Fruit fly (Drosophila melanogaster): Measurements from ENCODE around the gene fng.

The fng gene

DNA sequence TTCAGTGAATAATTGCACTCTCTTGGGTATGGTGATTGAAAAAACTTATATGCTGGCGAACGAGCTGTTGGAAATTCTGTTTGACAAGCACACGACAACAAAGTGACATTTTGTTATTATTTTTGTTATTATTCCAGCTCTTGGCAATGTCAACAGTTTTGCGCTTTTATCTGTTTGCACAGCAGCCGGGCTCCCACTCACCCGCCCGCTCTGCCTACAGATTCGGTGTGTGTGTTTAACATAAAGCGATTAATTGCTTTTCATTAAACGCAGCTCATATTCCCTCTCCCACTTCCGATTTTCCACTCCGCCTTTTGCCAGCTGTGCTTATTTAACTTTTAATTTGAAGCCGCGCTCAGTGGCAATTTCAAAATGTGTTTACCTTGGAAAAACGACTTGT is 48.3 kb downstream of the fng start (continued):
- no peak for TF ChIP-seq CG18764 (GFP tag; optimal IDR thresholded peaks at IDR 0.05)
- TF ChIP-seq CG8290 (GFP tag; optimal IDR thresholded peaks at IDR 0.05), result no peak
- peak in 1 of 2 experiments; percentile 31 for TF ChIP-seq CG8290 (tag; optimal IDR thresholded peaks at IDR 0.05)
- no peak for TF ChIP-seq az2 (GFP tag; optimal IDR thresholded peaks at IDR 0.05)
- no peak for TF ChIP-seq CG3726 (GFP tag; IDR thresholded peaks at IDR 0.05)
- no peak for TF ChIP-seq CG17912 (GFP tag; optimal IDR thresholded peaks at IDR 0.05)
- TF ChIP-seq MESR4 (GFP tag; optimal IDR thresholded peaks at IDR 0.05), result no peak
- no peak for TF ChIP-seq Doc2 (GFP tag; IDR thresholded peaks at IDR 0.05)
- TF ChIP-seq fd96Cb (tag; optimal IDR thresholded peaks at IDR 0.05), result no peak
- peak; percentile 39 for TF ChIP-seq Hmr (GFP tag; optimal IDR thresholded peaks at IDR 0.05)
- no peak for TF ChIP-seq Hr39 (optimal IDR thresholded peaks at IDR 0.05)
- no peak for TF ChIP-seq sr (GFP tag; IDR thresholded peaks at IDR 0.05)
- TF ChIP-seq zfh1 (GFP tag; IDR thresholded peaks at IDR 0.05), result 0 out of 3 replicates have a peak, but pooled peaks have one; percentile 30
- no peak for TF ChIP-seq CG2889 (GFP tag; IDR thresholded peaks at IDR 0.05)
- TF ChIP-seq Kr (GFP tag; optimal IDR thresholded peaks at IDR 0.05), result no peak
- no peak for TF ChIP-seq CG3838 (GFP tag; optimal IDR thresholded peaks at IDR 0.05)
- no peak for TF ChIP-seq luna (GFP tag; optimal IDR thresholded peaks at IDR 0.05)
- no peak for TF ChIP-seq Nf-YB (GFP tag; optimal IDR thresholded peaks at IDR 0.05)
- TF ChIP-seq gro (GFP tag; optimal IDR thresholded peaks at IDR 0.05), result no peak
- no peak for TF ChIP-seq hth (optimal IDR thresholded peaks at IDR 0.05)
- TF ChIP-seq ci (GFP tag; IDR thresholded peaks at IDR 0.05), result peak; percentile 42; the same call in 1 of the 3 replicates
- peak; percentile 11 for TF ChIP-seq gem (tag; optimal IDR thresholded peaks at IDR 0.05)
- TF ChIP-seq dimm (GFP tag; IDR thresholded peaks at IDR 0.05), result no peak
- peak; percentile 77 for TF ChIP-seq sens (GFP tag)
- no peak for TF ChIP-seq Eip74EF (GFP tag; optimal IDR thresholded peaks at IDR 0.05)
- TF ChIP-seq pum (GFP tag; optimal IDR thresholded peaks at IDR 0.05), result no peak
- TF ChIP-seq bcd (GFP tag; optimal IDR thresholded peaks at IDR 0.05), result peak; percentile 33
- TF ChIP-seq CG13287 (GFP tag; IDR thresholded peaks at IDR 0.05; ENCODE audit: partially characterized antibody), result no peak
- TF ChIP-seq CG14050 (GFP tag; IDR thresholded peaks at IDR 0.05), result no peak
- no peak for TF ChIP-seq fd3F (GFP tag; optimal IDR thresholded peaks at IDR 0.05)
- TF ChIP-seq CG1024 (GFP tag; IDR thresholded peaks at IDR 0.05), result 0 out of 2 replicates have a peak, but pooled peaks have one; percentile 11
- peak; percentile 4 for TF ChIP-seq HHEX (GFP tag; optimal IDR thresholded peaks at IDR 0.05)
- TF ChIP-seq Poxn (GFP tag; IDR thresholded peaks at IDR 0.05), result no peak
- no peak for TF ChIP-seq D (optimal IDR thresholded peaks at IDR 0.05)
- no peak for TF ChIP-seq D (GFP tag; optimal IDR thresholded peaks at IDR 0.05)
- no peak for TF ChIP-seq CG3847 (GFP tag; IDR thresholded peaks at IDR 0.05)
- TF ChIP-seq CG12391 (tag; optimal IDR thresholded peaks at IDR 0.05), result no peak
- no peak for TF ChIP-seq tap (tag; optimal IDR thresholded peaks at IDR 0.05)
- TF ChIP-seq CG7963 (GFP tag; IDR thresholded peaks at IDR 0.05; ENCODE audit: partially characterized antibody), result no peak
- TF ChIP-seq Oli (tag; optimal IDR thresholded peaks at IDR 0.05), result no peak
- TF ChIP-seq klu (GFP tag; IDR thresholded peaks at IDR 0.05), result no peak
- TF ChIP-seq oc (tag; optimal IDR thresholded peaks at IDR 0.05), result no peak
- TF ChIP-seq ATbp (GFP tag; optimal IDR thresholded peaks at IDR 0.05), result peak; percentile 56
- no peak for TF ChIP-seq sisA (GFP tag; IDR thresholded peaks at IDR 0.05)
- no peak for TF ChIP-seq Dfd (GFP tag; optimal IDR thresholded peaks at IDR 0.05)
- no peak for TF ChIP-seq Spps (tag; optimal IDR thresholded peaks at IDR 0.05)
- TF ChIP-seq corto (GFP tag; optimal IDR thresholded peaks at IDR 0.05), result no peak
- no peak for TF ChIP-seq bab2 (GFP tag; optimal IDR thresholded peaks at IDR 0.05)
- peak; percentile 13 for TF ChIP-seq CG12071 (GFP tag; optimal IDR thresholded peaks at IDR 0.05)
- no peak for TF ChIP-seq CG8089 (GFP tag; optimal IDR thresholded peaks at IDR 0.05)
- TF ChIP-seq crol (GFP tag; IDR thresholded peaks at IDR 0.05), result no peak
- no peak for TF ChIP-seq CG11695 (GFP tag; IDR thresholded peaks at IDR 0.05)
- TF ChIP-seq grn (GFP tag; optimal IDR thresholded peaks at IDR 0.05), result no peak

All from whole organism, embryonic.